Worm (Caenorhabditis elegans) whole organism, midembryonic: ENCODE measurements around the gene nhr-131.

Experiments used
- T22C8.4 ChIP-seq: fragments of 200-800 bp; sonication (Bioruptor generic); IDR thresholded peaks from 2 replicates; pipeline ENCODE4 v1.3.6; 2022; ENCODE audit warnings: missing genetic modification characterization, missing compliant biosample characterization
- flt-1 ChIP-seq: fragments of 200-800 bp; sonication (Bioruptor generic); IDR thresholded peaks from 2 replicates; pipeline ENCODE4 v1.3.6; 2022; ENCODE audit warnings: missing genetic modification characterization, missing compliant biosample characterization
- med-1 ChIP-seq: sonication (generic microtip); optimal IDR thresholded peaks from 2 replicates; lab custom pipeline; 2017; ENCODE audit warnings: missing genetic modification characterization, mild to moderate bottlenecking, missing compliant biosample characterization, antibody characterized with exemption, missing genetic modification reagents; ENCODE audit not compliant: insufficient read depth

DNA sequence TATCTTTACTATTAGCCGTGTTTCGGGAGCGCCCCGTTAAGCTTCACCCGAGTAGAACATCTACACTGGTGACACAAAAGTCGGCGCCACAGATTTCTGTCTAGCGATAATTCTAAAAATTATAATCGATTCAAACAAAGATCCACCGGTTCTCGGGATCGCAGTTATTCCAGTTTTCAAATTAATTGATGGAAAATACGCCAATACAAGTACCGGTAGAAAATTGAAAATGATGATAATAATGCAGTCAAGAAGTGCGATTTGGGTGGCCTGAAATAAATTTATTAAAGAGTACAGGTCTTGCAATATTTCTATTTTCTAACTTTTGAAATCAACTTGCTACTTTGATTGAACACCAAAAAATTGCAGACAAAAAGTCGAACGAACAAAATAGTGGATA is 26.7 kb upstream of the nhr-131 start:
- TF ChIP-seq flt-1 (GFP tag; lab: Robert Waterston, UW) (no peak), med-1 (GFP tag; lab: Kevin White, UChicago) (no peak), T22C8.4 (no peak)
